Fruit fly (Drosophila melanogaster) S2 (cell line): Measurements from ENCODE around the gene CG7806.

Experiments
- CG8478 ChIP-seq: fragments of >200 bp; optimal IDR thresholded peaks from 2 replicates; lab custom pipeline; 2018
- CTCF ChIP-seq, 2 experiments: fragments of >200 bp; optimal IDR thresholded peaks; 2 replicates each; lab custom pipeline; 2018

- TF ChIP-seq CTCF (optimal IDR thresholded peaks at IDR 0.05; lab: Kevin White, UChicago) (no peak), CG8478 (lab: Kevin White, UChicago) (no peak)
These were observed 22.0 kb downstream of the CG7806 start for dm6 chr2L:8333185-8333584.
